Fruit fly (Drosophila melanogaster): Measurements from ENCODE around the gene CG6171.

The CG6171 gene

DNA sequence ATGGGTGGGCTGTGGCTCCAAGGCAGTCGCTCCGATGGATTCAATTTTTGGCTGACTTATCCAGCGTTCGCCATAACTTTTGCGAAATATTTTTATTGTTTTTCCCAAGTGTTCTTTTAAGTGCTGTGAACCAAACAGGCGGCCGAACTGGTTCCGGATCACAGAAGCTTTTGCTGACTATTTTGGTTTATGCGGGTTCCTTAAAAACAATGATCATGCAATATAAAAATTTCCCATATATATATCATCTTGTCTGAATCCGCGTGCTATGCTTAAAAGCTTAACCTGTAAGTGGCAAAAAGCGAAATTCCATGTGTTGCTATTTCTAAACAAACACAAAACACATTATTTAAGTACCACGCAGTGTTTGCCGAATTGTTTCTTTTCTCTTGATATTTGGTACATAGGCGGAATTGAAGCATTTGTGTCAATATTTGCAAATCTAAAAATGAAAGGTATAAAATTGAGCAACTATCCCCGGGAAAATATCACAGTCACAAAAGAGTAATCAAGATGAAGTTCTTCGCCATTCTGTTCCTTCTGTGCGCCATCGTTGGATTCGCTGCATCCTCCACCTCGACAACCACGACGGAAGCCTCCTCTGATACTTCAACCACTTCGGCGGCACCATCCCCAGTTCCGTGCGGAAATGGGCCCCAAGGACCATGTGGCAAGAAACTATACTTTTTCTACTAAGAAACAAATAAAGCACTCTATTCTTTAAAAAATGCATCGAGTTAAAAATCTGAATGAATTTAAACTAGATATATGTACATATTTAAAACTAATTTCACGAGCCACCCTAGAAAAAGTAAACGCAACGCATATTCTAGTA, 43.5 kb downstream of the CG6171 start, which contains the start of the genes CG6276 and CG44040 (continued):
- TF ChIP-seq CG14965 (GFP tag; optimal IDR thresholded peaks at IDR 0.05; ENCODE audit: borderline replicate concordance): no peak
- peak; percentile 14 for TF ChIP-seq CG33213 (GFP tag; optimal IDR thresholded peaks at IDR 0.05)
- peak; percentile 39 for TF ChIP-seq fd64A (GFP tag; optimal IDR thresholded peaks at IDR 0.05)
- peak in 1 of 2 experiments; percentile 57 for TF ChIP-seq Hr51 (GFP tag; optimal IDR thresholded peaks at IDR 0.05)
- TF ChIP-seq CG3847 (GFP tag; IDR thresholded peaks at IDR 0.05): no peak
- no peak for TF ChIP-seq ash1 (GFP tag; optimal IDR thresholded peaks at IDR 0.05)
- TF ChIP-seq pros (GFP tag; optimal IDR thresholded peaks at IDR 0.05): no peak
- peak; percentile 55 for TF ChIP-seq zfh2 (GFP tag; optimal IDR thresholded peaks at IDR 0.05)
- peak; percentile 33 for TF ChIP-seq Oli (tag; optimal IDR thresholded peaks at IDR 0.05)
- no peak for TF ChIP-seq CG4707 (GFP tag; optimal IDR thresholded peaks at IDR 0.05)
- TF ChIP-seq CG4854 (GFP tag; optimal IDR thresholded peaks at IDR 0.05): peak; percentile 25
- TF ChIP-seq CG2202 (tag; optimal IDR thresholded peaks at IDR 0.05): no peak
- no peak for TF ChIP-seq zfh1 (GFP tag; IDR thresholded peaks at IDR 0.05)
- TF ChIP-seq ap (GFP tag; IDR thresholded peaks at IDR 0.05): no peak
- no peak for TF ChIP-seq Dfd (GFP tag; optimal IDR thresholded peaks at IDR 0.05)
- TF ChIP-seq CG18476 (GFP tag; optimal IDR thresholded peaks at IDR 0.05): no peak
- TF ChIP-seq p53 (GFP tag; optimal IDR thresholded peaks at IDR 0.05): peak; percentile 23
- no peak for TF ChIP-seq CG7372 (GFP tag; IDR thresholded peaks at IDR 0.05)
- no peak for TF ChIP-seq bbx (GFP tag; IDR thresholded peaks at IDR 0.05; ENCODE audit: partially characterized antibody)
- TF ChIP-seq CTCF (GFP tag; optimal IDR thresholded peaks at IDR 0.05): no peak
- TF ChIP-seq CG10565 (GFP tag; optimal IDR thresholded peaks at IDR 0.05): no peak
- no peak for TF ChIP-seq pita (GFP tag; optimal IDR thresholded peaks at IDR 0.05)
- TF ChIP-seq z (GFP tag; IDR thresholded peaks at IDR 0.05): no peak
- no peak for TF ChIP-seq onecut (GFP tag; IDR thresholded peaks at IDR 0.05)
- TF ChIP-seq CG11696 (GFP tag; IDR thresholded peaks at IDR 0.05): peak; percentile 11; the same call in 1 of the 2 replicates
- TF ChIP-seq CG14667 (GFP tag; IDR thresholded peaks at IDR 0.05): no peak
- no peak for TF ChIP-seq Spps (tag; optimal IDR thresholded peaks at IDR 0.05)
- peak; percentile 5 for TF ChIP-seq disco-r (GFP tag; optimal IDR thresholded peaks at IDR 0.05)
- TF ChIP-seq ara (GFP tag; IDR thresholded peaks at IDR 0.05): 0 out of 2 replicates have a peak, but pooled peaks have one; percentile 4
- peak; percentile 14 for TF ChIP-seq sd (tag; optimal IDR thresholded peaks at IDR 0.05)
- TF ChIP-seq peb (GFP tag; IDR thresholded peaks at IDR 0.05): no peak
- peak; percentile 27 for TF ChIP-seq az2 (GFP tag; optimal IDR thresholded peaks at IDR 0.05)
- no peak for TF ChIP-seq Hr78 (GFP tag; optimal IDR thresholded peaks at IDR 0.05)
- no peak for TF ChIP-seq Doc3 (GFP tag; IDR thresholded peaks at IDR 0.05; ENCODE audit: partially characterized antibody)
- peak; percentile 65 for TF ChIP-seq CG2678 (tag; optimal IDR thresholded peaks at IDR 0.05)
- peak; percentile 60 for TF ChIP-seq Dad (GFP tag; optimal IDR thresholded peaks at IDR 0.05)
- TF ChIP-seq croc (GFP tag; conservative IDR thresholded peaks at IDR 0.05): no peak
- peak; percentile 24 for TF ChIP-seq CG2116 (GFP tag; optimal IDR thresholded peaks at IDR 0.05)
- no peak for TF ChIP-seq CG16779 (GFP tag; IDR thresholded peaks at IDR 0.05)
- no peak for TF ChIP-seq mirr (GFP tag; optimal IDR thresholded peaks at IDR 0.05)
- no peak for TF ChIP-seq Kr (GFP tag; optimal IDR thresholded peaks at IDR 0.05)
- TF ChIP-seq B-H2 (GFP tag; optimal IDR thresholded peaks at IDR 0.05): peak; percentile 45
- peak; percentile 54 for TF ChIP-seq grau (tag; optimal IDR thresholded peaks at IDR 0.05)
- no peak for TF ChIP-seq CG1832 (GFP tag; optimal IDR thresholded peaks at IDR 0.05)
- no peak for TF ChIP-seq Atf3 (GFP tag; optimal IDR thresholded peaks at IDR 0.05)
- TF ChIP-seq HLH3B (GFP tag; IDR thresholded peaks at IDR 0.05): 0 out of 2 replicates have a peak, but pooled peaks have one; percentile 23
- TF ChIP-seq Bgb (GFP tag; IDR thresholded peaks at IDR 0.05; ENCODE audit: partially characterized antibody): no peak; the same call in 1 of the 2 replicates
- TF ChIP-seq jing (GFP tag; optimal IDR thresholded peaks at IDR 0.05): no peak
- peak; percentile 5 for TF ChIP-seq oc (tag; optimal IDR thresholded peaks at IDR 0.05)

Measured in whole organism, embryonic.